Worm (Caenorhabditis elegans): ENCODE measurements around the gene pph-6.

The pph-6 gene

DNA sequence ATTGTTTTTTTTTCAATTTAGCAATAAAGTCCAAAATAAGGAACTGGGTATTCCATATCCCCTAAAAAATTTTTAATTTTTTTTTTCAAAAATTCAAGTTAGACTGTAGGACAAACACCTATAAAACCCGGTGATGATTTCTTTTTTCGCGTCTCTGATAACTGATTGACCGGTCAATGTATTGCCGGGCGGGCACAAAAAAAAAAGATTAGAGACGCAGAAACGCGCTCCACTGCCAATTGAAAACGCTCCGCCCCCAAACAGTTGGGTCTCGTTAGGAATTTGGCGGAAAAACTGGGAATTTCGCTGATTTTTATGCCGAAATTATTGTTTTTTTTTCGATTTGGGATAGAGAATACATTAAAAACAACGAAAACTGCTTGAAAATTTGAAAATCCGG is 6.9 kb downstream of the pph-6 start:
- TF ChIP-seq cnd-1 (tag; optimal IDR thresholded peaks at IDR 0.05) (no peak), lin-13 (tag; optimal IDR thresholded peaks at IDR 0.05) (no peak), nhr-76 (tag; optimal IDR thresholded peaks at IDR 0.05) (no peak), unc-39 (tag; optimal IDR thresholded peaks at IDR 0.05) (no peak)

DNA sequence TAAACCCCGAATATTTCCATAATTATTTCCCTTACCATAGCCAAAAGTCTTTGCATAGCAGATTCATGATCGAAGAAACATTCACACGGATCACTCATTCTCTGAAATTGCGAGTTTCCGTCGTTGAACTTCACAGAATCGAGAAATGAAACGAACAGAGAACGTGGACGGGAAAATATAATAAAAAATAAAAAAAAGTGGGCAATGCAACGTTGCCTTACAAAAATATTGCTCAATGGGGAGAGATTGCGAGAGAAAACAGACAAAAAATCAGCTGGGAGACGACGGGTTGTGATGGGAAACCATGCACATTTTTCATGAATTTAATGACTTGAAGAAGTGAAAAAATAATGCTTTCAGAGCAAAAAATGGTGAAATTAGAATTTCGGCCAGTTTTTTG is 8.1 kb downstream of the pph-6 start, which contains the start of gene smim-14:
Gene smim-14 (minus strand): TSS at position 101 of the 400 bp plus-strand sequence.
- TF ChIP-seq ham-2 (GFP tag; optimal IDR thresholded peaks at IDR 0.05) (no peak), hlh-1 (tag; optimal IDR thresholded peaks at IDR 0.05) (no peak), lin-13 (tag; optimal IDR thresholded peaks at IDR 0.05) (no peak), cnd-1 (tag; optimal IDR thresholded peaks at IDR 0.05) (no peak), unc-39 (tag; optimal IDR thresholded peaks at IDR 0.05) (no peak), unc-62 (GFP tag; optimal IDR thresholded peaks at IDR 0.05) (no peak), sptf-1 (tag; optimal IDR thresholded peaks at IDR 0.05) (no peak), nhr-237 (tag; optimal IDR thresholded peaks at IDR 0.05) (no peak)

DNA sequence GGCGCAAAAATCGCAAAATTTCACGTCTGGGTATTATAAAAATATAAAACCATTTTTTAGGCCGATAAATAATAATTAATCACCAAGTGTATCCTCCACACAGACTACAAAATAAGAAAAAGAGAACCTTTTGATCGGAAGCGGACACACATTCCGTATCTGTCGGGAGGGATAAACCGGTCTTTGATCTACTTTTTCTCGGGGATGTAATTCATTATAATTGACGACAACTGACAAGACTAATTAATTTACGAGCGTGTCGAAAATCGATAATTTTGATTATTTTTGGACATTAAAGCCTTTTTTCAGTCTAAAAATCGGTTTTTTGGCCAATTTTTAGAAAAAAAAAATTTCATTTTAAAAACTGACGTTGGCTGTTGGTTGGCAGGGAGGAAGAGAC is 8.9 kb downstream of the pph-6 start:
- TF ChIP-seq pha-4 (tag; optimal IDR thresholded peaks at IDR 0.05) (no peak), unc-62 (GFP tag; optimal IDR thresholded peaks at IDR 0.05) (peak; percentile 73), tbx-8 (GFP tag; optimal IDR thresholded peaks at IDR 0.05) (peak; percentile 41)

DNA sequence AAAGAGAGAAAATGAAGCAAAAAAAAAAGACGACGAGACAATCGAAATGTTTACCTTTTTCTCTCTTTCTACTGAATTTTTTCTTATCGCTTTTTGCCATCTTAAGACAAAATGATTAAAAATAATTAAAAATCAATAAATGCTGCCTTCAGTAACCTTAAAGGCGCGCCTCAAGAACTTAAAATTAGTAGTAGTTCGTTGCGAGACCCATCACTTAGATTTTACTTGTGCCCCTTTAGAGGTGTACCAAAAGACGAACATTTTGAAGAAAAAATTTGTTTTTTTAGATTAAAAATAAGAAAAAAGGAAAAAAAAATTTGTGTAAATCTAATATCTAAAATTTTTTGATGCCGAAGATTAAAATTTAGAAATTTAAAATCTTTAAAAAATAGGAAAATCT is 9.5 kb downstream of the pph-6 start:
- TF ChIP-seq unc-62 (GFP tag; optimal IDR thresholded peaks at IDR 0.05) (no peak), elt-3 (tag; optimal IDR thresholded peaks at IDR 0.05) (no peak), bed-3 (GFP tag; optimal IDR thresholded peaks at IDR 0.05) (no peak), drap-1 (GFP tag; optimal IDR thresholded peaks at IDR 0.05) (no peak)

DNA sequence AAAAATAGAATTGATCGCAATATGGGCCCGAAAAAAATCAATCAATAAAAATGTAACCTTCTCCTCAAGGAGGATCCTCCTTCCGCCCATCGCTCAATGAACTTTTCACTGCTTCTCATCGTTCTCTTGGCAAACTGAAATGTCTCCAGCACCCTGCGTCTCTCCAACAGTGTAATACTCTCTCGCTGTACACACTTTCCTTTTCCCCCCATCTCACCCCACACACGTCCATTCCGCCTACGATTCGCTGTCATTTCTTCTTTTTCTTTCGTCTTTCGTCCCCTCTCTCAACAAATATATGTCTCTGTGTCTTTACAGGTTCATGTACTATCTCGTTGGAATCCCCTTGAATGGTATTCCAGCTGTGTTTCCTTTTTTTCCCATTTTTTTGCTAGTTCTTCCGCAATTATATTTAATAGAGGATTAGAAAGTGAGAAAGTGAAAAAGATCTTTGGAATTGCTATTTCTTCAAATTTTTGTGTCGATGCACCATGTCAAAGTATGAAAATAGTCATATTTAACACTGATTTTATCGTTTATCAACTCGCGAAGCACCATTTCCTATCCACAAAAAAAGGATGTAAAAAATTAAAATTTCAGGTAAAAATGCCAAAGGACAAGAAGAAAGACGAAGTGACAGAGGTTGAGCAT is 10.0 kb downstream of the pph-6 start, which contains the start of gene rsu-1:
Gene rsu-1 (plus strand): TSS at position 601 of the 651 bp plus-strand sequence.
- peak; percentile 40 for TF ChIP-seq hlh-1 (tag; optimal IDR thresholded peaks at IDR 0.05)
- TF ChIP-seq sptf-1 (tag; optimal IDR thresholded peaks at IDR 0.05), result no peak
- TF ChIP-seq M03D4.4 (tag; optimal IDR thresholded peaks at IDR 0.05), result peak; percentile 42
- peak; percentile 60 for TF ChIP-seq lsy-2 (tag; optimal IDR thresholded peaks at IDR 0.05)
- peak; percentile 33 for TF ChIP-seq nhr-237 (tag; optimal IDR thresholded peaks at IDR 0.05)
- TF ChIP-seq ces-1 (GFP tag; optimal IDR thresholded peaks at IDR 0.05), result peak; percentile 18
- no peak for TF ChIP-seq cnd-1 (tag; optimal IDR thresholded peaks at IDR 0.05)
- TF ChIP-seq unc-120 (tag; optimal IDR thresholded peaks at IDR 0.05; ENCODE audit: poor library complexity, severe bottlenecking), result peak; percentile 89
- TF ChIP-seq unc-62 (GFP tag; optimal IDR thresholded peaks at IDR 0.05), result peak; percentile 81
- TF ChIP-seq mls-2 (tag; optimal IDR thresholded peaks at IDR 0.05), result no peak
- peak; percentile 32 for TF ChIP-seq blmp-1 (tag; optimal IDR thresholded peaks at IDR 0.05)
- peak; percentile 48 for TF ChIP-seq pha-4 (tag; optimal IDR thresholded peaks at IDR 0.05)
- TF ChIP-seq mep-1 (tag; optimal IDR thresholded peaks at IDR 0.05), result peak; percentile 61

ce11 chrIII:3475014-3475413 is 13.5 kb downstream of the pph-6 start:
- TF ChIP-seq ceh-39 (tag; optimal IDR thresholded peaks at IDR 0.05), result no peak
- no peak for TF ChIP-seq bed-3 (GFP tag; optimal IDR thresholded peaks at IDR 0.05)
- TF ChIP-seq elt-1 (tag; optimal IDR thresholded peaks at IDR 0.05; ENCODE audit: borderline replicate concordance, insufficient read depth), result no peak
- no peak for TF ChIP-seq elt-3 (tag; optimal IDR thresholded peaks at IDR 0.05)
- no peak for TF ChIP-seq unc-62 (GFP tag; optimal IDR thresholded peaks at IDR 0.05)
- no peak for TF ChIP-seq mls-2 (tag; optimal IDR thresholded peaks at IDR 0.05)
- no peak for TF ChIP-seq M03D4.4 (tag; optimal IDR thresholded peaks at IDR 0.05)
- TF ChIP-seq sem-2 (GFP tag; optimal IDR thresholded peaks at IDR 0.05), result no peak
- no peak for TF ChIP-seq nhr-28 (tag; optimal IDR thresholded peaks at IDR 0.05)
- TF ChIP-seq sptf-1 (tag; optimal IDR thresholded peaks at IDR 0.05), result no peak
- no peak for TF ChIP-seq tbx-8 (GFP tag; optimal IDR thresholded peaks at IDR 0.05)
- TF ChIP-seq zip-8 (tag; optimal IDR thresholded peaks at IDR 0.05), result no peak
- TF ChIP-seq blmp-1 (tag; optimal IDR thresholded peaks at IDR 0.05), result no peak
- no peak for TF ChIP-seq ces-1 (GFP tag; optimal IDR thresholded peaks at IDR 0.05)
- TF ChIP-seq snpc-4 (tag; optimal IDR thresholded peaks at IDR 0.05), result no peak

All from whole organism, mixed stage, embryonic.